Fruit fly (Drosophila melanogaster) whole organism, embryonic: ENCODE data around the gene GIIIspla2.
A peak's percentile ranks its signal among the peaks of the same experiment; 100 is the strongest.

ENCODE experiments used
- Aef1 ChIP-seq: fragments of 200-800 bp; sonication (Bioruptor generic); IDR thresholded peaks from 3 replicates; pipeline ENCODE4 v1.3.6; 2022; ENCODE audit warnings: missing biosample characterization, missing genetic modification characterization
- Awh ChIP-seq: fragments of 200-800 bp; sonication (Bioruptor generic); IDR thresholded peaks from 2 replicates; pipeline ENCODE4, ENCODE4 v1.3.6; 2022; ENCODE audit warnings: missing biosample characterization, missing genetic modification characterization
- CG1024 ChIP-seq: fragments of 200-800 bp; sonication (Bioruptor generic); IDR thresholded peaks from 2 replicates; pipeline ENCODE4 v1.3.6; 2022; ENCODE audit warnings: missing biosample characterization, missing genetic modification characterization
- CG13424 ChIP-seq: fragments of 200-800 bp; sonication (Bioruptor generic); optimal IDR thresholded peaks from 2 replicates; lab custom pipeline; 2019; ENCODE audit warnings: missing biosample characterization, mild to moderate bottlenecking, missing genetic modification characterization, moderate library complexity
- CG13624 ChIP-seq: fragments of 200-800 bp; sonication (Bioruptor generic); optimal IDR thresholded peaks from 2 replicates; lab custom pipeline; 2016; ENCODE audit warnings: missing biosample characterization, missing genetic modification characterization
- CG14014 ChIP-seq: fragments of 200-800 bp; sonication (Bioruptor generic); IDR thresholded peaks from 2 replicates; pipeline ENCODE4 v1.3.6; 2022; ENCODE audit warnings: missing biosample characterization, missing genetic modification characterization
- CG15514 ChIP-seq: fragments of 200-800 bp; sonication (Bioruptor generic); optimal IDR thresholded peaks from 3 replicates; lab custom pipeline; 2017; ENCODE audit warnings: missing biosample characterization, missing genetic modification characterization, mild to moderate bottlenecking, moderate library complexity, missing genetic modification reagents
- CG1603 ChIP-seq: fragments of 200-800 bp; sonication (Bioruptor generic); optimal IDR thresholded peaks from 2 replicates; lab custom pipeline; 2019; ENCODE audit warnings: missing biosample characterization, mild to moderate bottlenecking, missing genetic modification characterization, moderate library complexity
- CG17912 ChIP-seq: fragments of 200-800 bp; sonication (Bioruptor generic); optimal IDR thresholded peaks from 2 replicates; lab custom pipeline; 2018; ENCODE audit warnings: missing biosample characterization, mild to moderate bottlenecking, missing genetic modification characterization
- CG1792 ChIP-seq: fragments of 200-800 bp; sonication (Bioruptor generic); optimal IDR thresholded peaks from 2 replicates; lab custom pipeline; 2016; ENCODE audit warnings: missing biosample characterization, missing genetic modification characterization
- CG4820 ChIP-seq: fragments of 200-800 bp; sonication (Bioruptor generic); optimal IDR thresholded peaks from 3 replicates; lab custom pipeline; 2016; ENCODE audit warnings: missing biosample characterization, missing genetic modification characterization
- CG5953 ChIP-seq: fragments of 200-800 bp; sonication (Bioruptor generic); IDR thresholded peaks from 2 replicates; pipeline ENCODE4 v1.3.6; 2022; ENCODE audit warnings: missing biosample characterization, missing genetic modification characterization
- CG7271 ChIP-seq: fragments of 200-800 bp; sonication (Bioruptor generic); optimal IDR thresholded peaks from 2 replicates; lab custom pipeline; 2018; ENCODE audit warnings: missing biosample characterization, mild to moderate bottlenecking, missing genetic modification characterization, moderate library complexity
- CG7987 ChIP-seq: fragments of 200-800 bp; sonication (Bioruptor generic); optimal IDR thresholded peaks from 2 replicates; lab custom pipeline; 2018; ENCODE audit warnings: missing biosample characterization, mild to moderate bottlenecking, missing genetic modification characterization, moderate library complexity
- CG9215 ChIP-seq: fragments of 200-800 bp; sonication (Bioruptor generic); IDR thresholded peaks from 2 replicates; pipeline ENCODE4 v1.3.6; 2022; ENCODE audit warnings: missing biosample characterization, missing genetic modification characterization
- CG9797 ChIP-seq: fragments of 200-800 bp; sonication (Bioruptor generic); optimal IDR thresholded peaks from 3 replicates; lab custom pipeline; 2018; ENCODE audit warnings: missing biosample characterization, mild to moderate bottlenecking, missing genetic modification characterization
- CG9932 ChIP-seq: fragments of 200-800 bp; sonication (Bioruptor generic); IDR thresholded peaks from 2 replicates; pipeline ENCODE4 v1.3.6; 2022; ENCODE audit warnings: missing biosample characterization, missing genetic modification characterization
- Fer2 ChIP-seq: fragments of 200-800 bp; sonication (Bioruptor generic); optimal IDR thresholded peaks from 2 replicates; lab custom pipeline; 2018; ENCODE audit warnings: missing biosample characterization, mild to moderate bottlenecking, missing genetic modification characterization, moderate library complexity
- H2.0 ChIP-seq: fragments of 200-800 bp; sonication (Bioruptor generic); IDR thresholded peaks from 2 replicates; pipeline ENCODE4 v1.3.6; 2022; ENCODE audit warnings: missing biosample characterization, missing genetic modification characterization
- Hr51 ChIP-seq, 2 experiments: fragments of 200-800 bp; sonication (Bioruptor generic); optimal IDR thresholded peaks; 2 replicates in 1 of 2; 3 replicates in 1 of 2; lab custom pipeline; 2016 to 2018; ENCODE audit warnings: missing biosample characterization in 2 of 2, missing genetic modification characterization in 2 of 2, mild to moderate bottlenecking in 1 of 2, moderate library complexity in 1 of 2
- Hr78 ChIP-seq, 2 experiments: fragments of 200-800 bp in 1 of 2; fragments of >200 bp in 1 of 2; sonication (Bioruptor generic) in 1 of 2; optimal IDR thresholded peaks; 2 replicates each; lab custom pipeline; 2017 to 2019; ENCODE audit warnings: missing biosample characterization in 2 of 2, missing genetic modification characterization in 2 of 2, mild to moderate bottlenecking in 1 of 2, moderate library complexity in 1 of 2
- Med ChIP-seq: fragments of 200-800 bp; sonication (Bioruptor generic); peaks from one replicate; lab custom pipeline; 2016; ENCODE audit warnings: missing biosample characterization, missing genetic modification characterization, mild to moderate bottlenecking, inconsistent platforms, moderate library complexity
- Myb ChIP-seq: fragments of 200-800 bp; sonication (Bioruptor generic); optimal IDR thresholded peaks from 2 replicates; lab custom pipeline; 2016; ENCODE audit warnings: missing biosample characterization, missing genetic modification characterization
- Xrp1 ChIP-seq: fragments of 200-800 bp; sonication (Bioruptor generic); IDR thresholded peaks from 2 replicates; pipeline ENCODE4 v1.3.6; 2022; ENCODE audit warnings: missing biosample characterization, missing genetic modification characterization
- bab2 ChIP-seq: fragments of 200-800 bp; sonication (Bioruptor generic); optimal IDR thresholded peaks from 2 replicates; lab custom pipeline; 2016; ENCODE audit warnings: missing biosample characterization, missing genetic modification characterization
- dmrt99B ChIP-seq: fragments of 200-800 bp; sonication (Bioruptor generic); optimal IDR thresholded peaks from 2 replicates; lab custom pipeline; 2018; ENCODE audit warnings: missing biosample characterization, mild to moderate bottlenecking, missing genetic modification characterization, moderate library complexity
- gro ChIP-seq: fragments of 200-800 bp; sonication (Bioruptor generic); optimal IDR thresholded peaks from 2 replicates; lab custom pipeline; 2016; ENCODE audit warnings: missing biosample characterization, missing genetic modification characterization
- kay ChIP-seq: fragments of 200-800 bp; sonication (Bioruptor generic); optimal IDR thresholded peaks from 2 replicates; lab custom pipeline; 2016; ENCODE audit warnings: missing biosample characterization, missing genetic modification characterization
- nmo ChIP-seq: fragments of 200-800 bp; sonication (Bioruptor generic); optimal IDR thresholded peaks from 2 replicates; lab custom pipeline; 2018; ENCODE audit warnings: missing biosample characterization, mild to moderate bottlenecking, missing genetic modification characterization, moderate library complexity
- pan ChIP-seq, 4 experiments: fragments of >200 bp in 3 of 4; fragments of 200-800 bp in 1 of 4; sonication (Bioruptor generic) in 1 of 4; optimal IDR thresholded peaks in 3 of 4; IDR thresholded peaks in 1 of 4; 2 replicates each; pipeline versions ENCODE4 v1.3.6 to Lab custom; 2017 to 2022; ENCODE audit warnings: missing biosample characterization in 2 of 4, missing genetic modification characterization in 2 of 4, mixed read lengths in 1 of 4
- phol ChIP-seq: fragments of 200-800 bp; sonication (Bioruptor generic); optimal IDR thresholded peaks from 3 replicates; lab custom pipeline; 2018; ENCODE audit warnings: missing biosample characterization, mild to moderate bottlenecking, missing genetic modification characterization, moderate library complexity
- psq ChIP-seq: fragments of 200-800 bp; sonication (Bioruptor generic); optimal IDR thresholded peaks from 2 replicates; lab custom pipeline; 2017; ENCODE audit warnings: missing biosample characterization, missing genetic modification characterization
- sisA ChIP-seq: fragments of 200-800 bp; sonication (Bioruptor generic); IDR thresholded peaks from 2 replicates; pipeline ENCODE4 v1.3.6; 2022; ENCODE audit warnings: missing biosample characterization, missing genetic modification characterization
- slou ChIP-seq: fragments of 200-800 bp; sonication (Bioruptor generic); optimal IDR thresholded peaks from 3 replicates; lab custom pipeline; 2016; ENCODE audit warnings: missing biosample characterization, missing genetic modification characterization
- tup ChIP-seq: fragments of 200-800 bp; sonication (Bioruptor generic); optimal IDR thresholded peaks from 2 replicates; lab custom pipeline; 2016; ENCODE audit warnings: missing biosample characterization, mild to moderate bottlenecking, missing genetic modification characterization, moderate library complexity

The GIIIspla2 gene

dm6 chrX:8207054-8207453 is 49.6 kb downstream of the GIIIspla2 start (continued):
- TF ChIP-seq CG7987 (GFP tag; lab: Kevin White, UChicago) (no peak), CG9215 (GFP tag; lab: Robert Waterston, UW) (no peak), Xrp1 (GFP tag; lab: Robert Waterston, UW) (0 out of 2 replicates have a peak, but pooled peaks have one; percentile 13), CG1792 (GFP tag; lab: Kevin White, UChicago) (no peak), CG9797 (GFP tag; lab: Kevin White, UChicago) (no peak), gro (GFP tag; lab: Kevin White, UChicago) (no peak), dmrt99B (tag; lab: Kevin White, UChicago) (peak; percentile 30), CG13424 (tag; lab: Kevin White, UChicago) (peak; percentile 2), CG15514 (GFP tag; lab: Kevin White, UChicago) (no peak), Aef1 (GFP tag; lab: Robert Waterston, UW) (no peak), Med (GFP tag; lab: Kevin White, UChicago) (peak; percentile 58), CG1024 (no peak), slou (no peak), phol (tag; lab: Kevin White, UChicago) (no peak), psq (GFP tag; lab: Kevin White, UChicago) (no peak), CG14014 (GFP tag; lab: Robert Waterston, UW) (no peak), Awh (GFP tag; lab: Robert Waterston, UW) (no peak), pan (optimal IDR thresholded peaks at IDR 0.05; lab: Kevin White, UChicago) (no peak), pan (GFP tag; optimal IDR thresholded peaks at IDR 0.05 in 1 of 2, IDR thresholded peaks at IDR 0.05 in 1 of 2) (peak in 1 of 2 experiments; percentile 21), sisA (GFP tag; lab: Robert Waterston, UW) (0 out of 2 replicates have a peak, but pooled peaks have one; percentile 8), CG17912 (GFP tag; lab: Kevin White, UChicago) (no peak), tup (GFP tag; lab: Kevin White, UChicago) (no peak), CG13624 (GFP tag; lab: Kevin White, UChicago) (no peak), nmo (no peak), Fer2 (tag; lab: Kevin White, UChicago) (no peak), CG1603 (tag; lab: Kevin White, UChicago) (peak; percentile 54), CG5953 (GFP tag; lab: Robert Waterston, UW) (no peak), CG7271 (no peak), H2.0 (GFP tag; lab: Robert Waterston, UW) (no peak), CG4820 (GFP tag; lab: Kevin White, UChicago) (no peak), kay (no peak), Hr51 (GFP tag; optimal IDR thresholded peaks at IDR 0.05; lab: Kevin White, UChicago) (peak in 1 of 2 experiments; percentile 34), Myb (GFP tag; lab: Kevin White, UChicago) (no peak), CG9932 (GFP tag; lab: Robert Waterston, UW) (no peak), Hr78 (GFP tag; optimal IDR thresholded peaks at IDR 0.05; lab: Kevin White, UChicago) (no peak), bab2 (GFP tag; lab: Kevin White, UChicago) (no peak)
